Fruit fly (Drosophila melanogaster): ENCODE measurements around the gene CG15544.

dm6 chr3R:30842199-30842598 is 14.6 kb downstream of the CG15544 start:
- TF ChIP-seq CG12942 (GFP tag; optimal IDR thresholded peaks at IDR 0.05) (no peak), Dad (GFP tag; optimal IDR thresholded peaks at IDR 0.05) (no peak), CG8478 (optimal IDR thresholded peaks at IDR 0.05) (no peak), Aef1 (GFP tag; IDR thresholded peaks at IDR 0.05) (no peak), CG11085 (GFP tag; IDR thresholded peaks at IDR 0.05) (no peak), Taf1 (GFP tag; IDR thresholded peaks at IDR 0.05) (no peak), CG12236 (GFP tag; optimal IDR thresholded peaks at IDR 0.05) (no peak)

All from whole organism, embryonic.